Fruit fly (Drosophila melanogaster): ENCODE measurements around the gene b.

Gene b

dm6 chr2L:13829540-13829939 is 8.5 kb downstream of the b start, which contains the start of the genes Arpc1 and Orc5:
Arpc1 (minus strand) TSS chr2L:13829741.
Orc5 (plus strand) TSS chr2L:13829837.
- TF ChIP-seq salr (GFP tag; optimal IDR thresholded peaks at IDR 0.05) (no peak), acj6 (GFP tag; optimal IDR thresholded peaks at IDR 0.05) (no peak), CG10631 (GFP tag; optimal IDR thresholded peaks at IDR 0.05) (no peak), Lpt (GFP tag; optimal IDR thresholded peaks at IDR 0.05) (no peak), CG1621 (tag; optimal IDR thresholded peaks at IDR 0.05) (no peak), CG9139 (GFP tag; optimal IDR thresholded peaks at IDR 0.05) (no peak), CG31627 (GFP tag; optimal IDR thresholded peaks at IDR 0.05) (no peak), Sox15 (GFP tag; optimal IDR thresholded peaks at IDR 0.05) (no peak), Eip78C (GFP tag) (no peak), pdm3 (GFP tag; optimal IDR thresholded peaks at IDR 0.05) (no peak)

- no peak for TF ChIP-seq CG11902 (GFP tag; optimal IDR thresholded peaks at IDR 0.05)
- TF ChIP-seq ss (GFP tag; optimal IDR thresholded peaks at IDR 0.05) = no peak
- TF ChIP-seq Hr38 (GFP tag; optimal IDR thresholded peaks at IDR 0.05) = no peak
- TF ChIP-seq CG10669 (GFP tag; optimal IDR thresholded peaks at IDR 0.05) = no peak
- no peak for TF ChIP-seq CG11294 (GFP tag; IDR thresholded peaks at IDR 0.05)
- no peak for TF ChIP-seq pdm3 (GFP tag; optimal IDR thresholded peaks at IDR 0.05)
- TF ChIP-seq Sox14 (GFP tag; optimal IDR thresholded peaks at IDR 0.05) = no peak
- no peak for TF ChIP-seq CG9139 (GFP tag; optimal IDR thresholded peaks at IDR 0.05)
- no peak for TF ChIP-seq fd85E (GFP tag; optimal IDR thresholded peaks at IDR 0.05)
- TF ChIP-seq CG7368 (GFP tag; optimal IDR thresholded peaks at IDR 0.05) = no peak
- no peak for TF ChIP-seq net (GFP tag; optimal IDR thresholded peaks at IDR 0.05)
- no peak for TF ChIP-seq CG6808 (GFP tag; optimal IDR thresholded peaks at IDR 0.05)
- TF ChIP-seq salr (GFP tag; optimal IDR thresholded peaks at IDR 0.05) = no peak
- no peak for TF ChIP-seq OdsH (GFP tag; optimal IDR thresholded peaks at IDR 0.05)
- no peak for TF ChIP-seq svp (GFP tag)
- peak; percentile 8 for TF ChIP-seq CG3032 (tag; optimal IDR thresholded peaks at IDR 0.05)
- TF ChIP-seq CG6854 (GFP tag; optimal IDR thresholded peaks at IDR 0.05) = no peak
- no peak for TF ChIP-seq Eip93F (GFP tag; optimal IDR thresholded peaks at IDR 0.05)
- TF ChIP-seq CG4318 (GFP tag; optimal IDR thresholded peaks at IDR 0.05) = no peak
- TF ChIP-seq CG1621 (tag; optimal IDR thresholded peaks at IDR 0.05) = no peak
- no peak for TF ChIP-seq Blimp-1 (GFP tag; optimal IDR thresholded peaks at IDR 0.05)
- TF ChIP-seq acj6 (GFP tag; optimal IDR thresholded peaks at IDR 0.05) = no peak
- no peak for TF ChIP-seq CG16779 (tag; optimal IDR thresholded peaks at IDR 0.05)
- no peak for TF ChIP-seq CG15336 (GFP tag; IDR thresholded peaks at IDR 0.05)
- TF ChIP-seq CG8319 (GFP tag; optimal IDR thresholded peaks at IDR 0.05) = no peak
- peak; percentile 14 for TF ChIP-seq esn (GFP tag; optimal IDR thresholded peaks at IDR 0.05)
- no peak for TF ChIP-seq CG34406 (GFP tag; optimal IDR thresholded peaks at IDR 0.05)
- TF ChIP-seq eg (GFP tag; IDR thresholded peaks at IDR 0.05) = 0 out of 3 replicates have a peak, but pooled peaks have one; percentile 15
- no peak for TF ChIP-seq achi (GFP tag; optimal IDR thresholded peaks at IDR 0.05)
- no peak for TF ChIP-seq Met (GFP tag; optimal IDR thresholded peaks at IDR 0.05)
- no peak for TF ChIP-seq lz (GFP tag; optimal IDR thresholded peaks at IDR 0.05)
- no peak for TF ChIP-seq CG11762 (GFP tag; optimal IDR thresholded peaks at IDR 0.05; ENCODE audit: insufficient read depth)
- TF ChIP-seq dsx (GFP tag; optimal IDR thresholded peaks at IDR 0.05; ENCODE audit: poor library complexity, severe bottlenecking) = no peak
- TF ChIP-seq CG8119 (GFP tag; IDR thresholded peaks at IDR 0.05) = 0 out of 3 replicates have a peak, but pooled peaks have one; percentile 12
- no peak for TF ChIP-seq Eip75B (GFP tag; optimal IDR thresholded peaks at IDR 0.05)
- no peak for TF ChIP-seq spab (GFP tag; optimal IDR thresholded peaks at IDR 0.05)
- TF ChIP-seq CG31627 (GFP tag; optimal IDR thresholded peaks at IDR 0.05) = peak; percentile 26
- TF ChIP-seq CG6276 (GFP tag; optimal IDR thresholded peaks at IDR 0.05) = no peak
- no peak for TF ChIP-seq Sox102F (GFP tag; optimal IDR thresholded peaks at IDR 0.05)
- no peak for TF ChIP-seq Gug (GFP tag; IDR thresholded peaks at IDR 0.05)
- no peak for TF ChIP-seq Lpt (GFP tag; optimal IDR thresholded peaks at IDR 0.05)
These were observed 12.0 kb downstream of the b start, which contains the start of the genes GatC, PolG2 and Polr2C for dm6 chr2L:13833058-13833457. GatC (minus strand) TSS chr2L:13833105. PolG2 (minus strand) TSS chr2L:13833105. Polr2C (plus strand) TSS chr2L:13833337.
